Fruit fly (Drosophila melanogaster) Kc167 (cell line): ENCODE data around the gene CG14073.

ENCODE experiments used
- Myc ChIP-seq: fragments of >200 bp; optimal IDR thresholded peaks from 2 replicates; lab custom pipeline; 2017; ENCODE audit warnings: missing external identifiers
- Sin3A ChIP-seq: fragments of >200 bp; optimal IDR thresholded peaks from 2 replicates; lab custom pipeline; 2018; ENCODE audit warnings: missing external identifiers
- h ChIP-seq: fragments of >200 bp; optimal IDR thresholded peaks from 3 replicates; lab custom pipeline; 2018; ENCODE audit warnings: missing external identifiers
- insv ChIP-seq: fragments of >200 bp; optimal IDR thresholded peaks from 3 replicates; lab custom pipeline; 2018; ENCODE audit warnings: missing external identifiers
- psq ChIP-seq: fragments of >200 bp; optimal IDR thresholded peaks from 2 replicates; lab custom pipeline; 2017; ENCODE audit warnings: missing external identifiers
- ttk ChIP-seq: sonication (Bioruptor generic); optimal IDR thresholded peaks from 2 replicates; lab custom pipeline; 2017; ENCODE audit warnings: missing external identifiers

CG14073 gene

DNA sequence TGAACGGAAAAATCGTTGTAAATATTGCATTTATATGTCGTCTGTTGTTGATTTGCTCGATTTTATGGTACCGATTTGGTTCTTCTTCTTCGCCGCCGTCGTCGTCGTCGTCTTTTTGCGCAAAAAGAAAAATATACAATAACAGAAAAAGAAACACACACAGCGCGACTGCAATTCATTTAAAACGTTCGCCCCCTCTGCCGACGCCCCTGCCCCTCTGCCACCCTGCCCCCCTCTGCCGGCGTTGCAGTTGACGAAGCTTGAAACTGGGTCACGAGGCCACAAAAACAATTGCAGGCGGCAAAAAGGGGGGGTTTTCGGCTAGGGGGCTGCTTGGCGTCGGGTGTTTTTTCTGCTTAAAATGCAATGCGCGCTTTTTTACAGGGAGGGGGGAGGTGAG lies 36.9 kb downstream of the CG14073 start:
- TF ChIP-seq h, result no peak
- no peak for TF ChIP-seq Myc
- no peak for TF ChIP-seq Sin3A (lab: Kevin White, UChicago)
- TF ChIP-seq insv (lab: Kevin White, UChicago), result no peak
- no peak for TF ChIP-seq psq
- no peak for TF ChIP-seq ttk (lab: Kevin White, UChicago)

DNA sequence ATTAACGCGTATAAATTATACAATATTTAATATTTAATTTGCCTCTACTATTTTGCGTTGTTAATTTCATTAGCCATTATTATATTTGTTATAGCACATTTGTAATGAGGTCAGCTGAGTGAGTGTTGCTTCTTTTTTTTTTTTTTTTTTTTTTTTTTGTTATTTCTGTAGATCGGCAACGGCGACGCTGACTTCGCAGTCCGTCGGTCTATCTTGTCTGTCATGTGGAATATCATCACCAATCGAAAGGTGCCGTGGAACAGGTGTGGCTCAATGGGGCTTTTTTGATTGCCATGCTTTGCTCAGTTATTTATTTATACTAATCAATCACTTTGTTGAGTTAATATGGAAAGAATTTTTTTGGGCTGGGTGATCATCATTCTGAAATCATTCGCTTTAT lies 37.8 kb downstream of the CG14073 start:
- TF ChIP-seq insv (lab: Kevin White, UChicago), result no peak
- no peak for TF ChIP-seq Sin3A (lab: Kevin White, UChicago)
- no peak for TF ChIP-seq psq
- TF ChIP-seq h, result no peak
- TF ChIP-seq Myc, result no peak
- no peak for TF ChIP-seq ttk (lab: Kevin White, UChicago)

DNA sequence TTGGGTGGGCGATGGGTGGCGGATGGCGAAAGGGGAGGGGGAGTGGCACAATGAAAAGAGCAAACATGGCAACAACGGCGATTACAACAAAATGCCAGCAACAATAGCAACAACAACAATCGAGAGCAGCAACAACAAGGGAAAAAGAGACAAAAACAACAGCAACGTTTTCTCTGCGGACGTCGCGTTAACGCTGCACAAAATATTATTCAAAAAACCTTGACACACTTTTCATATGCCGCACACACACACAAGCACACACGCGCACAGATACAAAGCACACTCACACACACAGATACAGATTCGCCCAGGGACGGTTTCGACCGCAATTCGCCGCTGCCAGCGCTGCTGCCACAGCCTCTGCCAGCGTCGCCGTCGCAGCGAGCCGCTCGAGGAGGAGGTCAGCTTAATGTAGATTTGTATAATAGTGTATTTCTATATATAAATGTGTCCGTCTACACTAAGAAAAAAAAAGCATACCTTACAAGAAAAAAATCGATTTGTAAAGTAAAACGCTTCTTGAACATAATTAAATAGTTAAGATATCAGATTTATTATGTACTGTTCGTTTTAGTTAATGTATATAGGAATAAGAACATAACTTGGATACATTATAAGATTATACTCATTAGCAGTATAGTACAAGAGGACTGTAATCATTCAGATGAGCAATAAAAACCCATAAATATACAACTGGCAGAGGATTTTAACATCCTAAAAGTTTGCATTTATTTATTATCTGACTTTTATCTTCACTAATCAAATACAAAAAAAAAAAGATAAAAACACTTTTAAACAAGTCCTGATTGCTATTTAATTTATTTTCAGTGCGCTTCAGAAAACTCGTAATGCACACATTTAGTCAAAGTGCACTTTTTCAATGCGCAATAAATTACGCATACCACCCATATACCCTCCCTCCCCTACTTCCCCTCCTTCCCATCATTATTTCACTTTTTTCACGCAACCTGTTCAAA lies 38.5 kb downstream of the CG14073 start:
- TF ChIP-seq h (no peak), Sin3A (lab: Kevin White, UChicago) (no peak), ttk (lab: Kevin White, UChicago) (no peak), Myc (no peak), insv (lab: Kevin White, UChicago) (no peak), psq (no peak)

DNA sequence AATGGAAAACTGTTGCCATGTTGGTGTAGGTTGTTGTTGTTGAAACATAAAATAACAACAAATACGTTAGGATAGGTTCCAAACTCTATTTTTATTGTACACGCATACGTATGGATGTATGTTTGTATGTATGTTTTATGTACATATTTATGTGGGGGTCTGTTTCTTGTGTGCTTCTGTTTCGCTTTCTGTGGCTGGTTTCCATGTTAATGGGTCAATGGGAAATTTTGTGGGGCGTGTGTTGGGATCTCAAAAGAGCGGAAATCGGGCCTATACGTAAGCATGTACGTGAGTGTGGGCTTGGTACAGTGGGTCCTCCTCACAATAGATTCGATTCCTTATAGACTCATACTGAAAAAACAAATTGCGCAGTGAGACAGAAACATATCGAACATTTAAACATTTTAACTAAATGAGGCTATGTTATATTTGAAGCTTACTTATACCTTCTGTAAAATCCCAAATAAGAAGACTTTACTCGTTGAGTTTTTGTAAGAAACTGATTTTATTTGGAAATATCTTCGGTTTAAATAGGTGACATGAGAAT lies 48.4 kb downstream of the CG14073 start:
- TF ChIP-seq Myc (no peak), Sin3A (lab: Kevin White, UChicago) (no peak), h (no peak), psq (no peak), ttk (lab: Kevin White, UChicago) (no peak), insv (lab: Kevin White, UChicago) (no peak)

DNA sequence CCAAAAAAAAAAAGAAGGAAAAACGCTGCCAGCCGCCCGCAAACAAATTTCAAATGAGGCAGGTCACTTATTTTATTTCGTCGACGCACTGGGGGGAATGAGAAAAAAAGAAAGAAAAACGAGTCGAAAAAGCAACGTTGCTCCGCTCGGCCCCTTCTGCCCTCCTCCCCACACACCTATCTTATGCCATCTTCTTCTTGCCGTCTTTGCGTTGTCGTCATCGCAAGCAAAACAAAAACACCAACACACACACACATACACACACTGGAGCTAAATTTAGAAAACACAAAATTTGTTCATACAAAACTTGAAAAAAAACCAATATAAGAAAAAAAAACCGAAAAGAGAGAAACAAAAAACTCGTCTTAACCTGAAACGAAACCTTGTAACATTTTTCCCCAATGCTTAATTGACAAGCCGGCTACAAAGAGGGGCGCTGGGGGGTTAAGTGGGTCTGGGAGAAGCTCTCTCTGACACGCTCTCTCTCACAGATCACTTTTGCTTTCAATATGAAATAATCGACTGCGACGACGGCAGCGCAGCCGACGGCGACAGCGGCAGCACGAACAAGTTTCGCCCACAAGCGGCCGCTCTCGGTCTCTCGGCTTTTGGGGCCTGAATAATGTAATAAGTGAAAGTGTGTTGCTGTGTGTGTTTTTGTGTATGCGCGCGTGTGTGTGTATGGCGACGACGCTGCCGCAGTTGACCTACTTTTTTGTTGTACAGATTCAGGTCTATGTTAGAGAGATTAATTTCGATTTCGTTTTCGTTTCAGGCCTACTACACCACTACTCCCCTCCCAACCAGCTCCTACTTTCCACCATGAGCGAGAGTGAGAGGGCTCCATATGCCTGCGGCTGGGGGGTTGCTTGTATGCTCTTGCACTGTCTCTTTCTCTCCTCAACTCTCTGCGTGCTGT lies 49.1 kb downstream of the CG14073 start:
- TF ChIP-seq Sin3A (lab: Kevin White, UChicago) (no peak), psq (no peak), Myc (no peak), ttk (lab: Kevin White, UChicago) (no peak), h (no peak), insv (lab: Kevin White, UChicago) (no peak)

DNA sequence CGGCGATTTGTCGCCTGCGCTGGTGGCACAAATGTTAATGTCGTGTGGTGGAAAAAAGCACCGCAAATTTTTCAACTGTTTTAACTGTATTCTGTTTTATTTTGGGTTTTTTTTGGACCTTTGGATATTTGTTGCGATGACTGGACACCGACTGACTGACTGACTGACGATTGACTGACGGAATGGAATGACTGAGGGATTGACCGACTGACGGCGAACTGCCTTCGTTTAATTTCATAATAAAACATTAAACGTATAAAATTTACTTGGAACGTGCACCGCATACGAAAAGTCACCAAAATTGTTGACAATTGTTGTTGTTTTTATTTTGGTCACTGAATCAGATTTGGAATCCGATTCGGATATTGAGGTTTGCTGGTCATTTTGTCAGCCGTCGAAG lies 50.7 kb downstream of the CG14073 start:
- no peak for TF ChIP-seq insv (lab: Kevin White, UChicago)
- TF ChIP-seq psq, result no peak
- no peak for TF ChIP-seq Myc
- TF ChIP-seq h, result no peak
- TF ChIP-seq ttk (lab: Kevin White, UChicago), result no peak
- TF ChIP-seq Sin3A (lab: Kevin White, UChicago), result no peak

DNA sequence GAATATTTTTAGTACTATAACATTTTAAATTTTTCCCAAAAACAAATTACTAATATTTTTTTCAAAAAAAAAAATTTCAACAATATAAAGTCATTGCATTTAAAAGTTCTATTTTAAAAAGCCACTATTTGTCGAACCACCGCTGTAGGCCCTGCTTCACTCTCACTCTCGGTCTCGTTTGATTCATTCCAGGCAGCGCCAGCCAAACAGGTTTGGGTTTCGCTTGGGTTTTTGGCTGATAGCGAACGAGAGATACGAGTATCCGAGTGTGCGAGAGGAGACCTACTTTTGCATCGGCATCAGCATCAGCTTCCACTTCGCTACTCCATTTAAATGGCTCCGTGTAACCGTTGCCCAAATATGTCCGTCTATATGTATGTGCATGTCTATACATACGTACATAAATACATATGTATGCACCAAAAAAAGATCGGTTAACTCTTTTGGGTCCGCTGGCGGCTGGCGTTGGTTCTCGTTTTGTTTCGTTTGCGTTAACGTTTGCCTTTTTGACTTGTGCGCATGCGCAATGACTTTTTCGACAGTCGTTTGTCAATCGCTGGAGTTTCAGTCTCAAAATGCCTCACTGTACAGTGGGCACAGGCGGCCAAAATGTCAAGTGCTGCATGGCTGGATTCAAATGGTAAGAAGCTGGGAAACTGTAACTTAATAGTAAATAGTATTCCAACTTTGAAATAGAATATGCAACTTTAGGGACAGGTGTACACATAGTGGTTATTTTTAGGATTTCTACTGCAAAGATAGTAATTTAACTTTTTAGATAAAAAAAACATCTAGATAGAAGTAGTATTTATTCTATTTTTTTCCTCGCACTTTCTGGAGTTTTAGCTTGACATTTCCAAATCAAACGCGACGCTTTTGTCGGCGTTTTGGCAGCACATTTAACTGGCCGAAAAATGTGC lies 51.4 kb downstream of the CG14073 start:
- TF ChIP-seq psq (no peak), Sin3A (lab: Kevin White, UChicago) (no peak), Myc (no peak)

DNA sequence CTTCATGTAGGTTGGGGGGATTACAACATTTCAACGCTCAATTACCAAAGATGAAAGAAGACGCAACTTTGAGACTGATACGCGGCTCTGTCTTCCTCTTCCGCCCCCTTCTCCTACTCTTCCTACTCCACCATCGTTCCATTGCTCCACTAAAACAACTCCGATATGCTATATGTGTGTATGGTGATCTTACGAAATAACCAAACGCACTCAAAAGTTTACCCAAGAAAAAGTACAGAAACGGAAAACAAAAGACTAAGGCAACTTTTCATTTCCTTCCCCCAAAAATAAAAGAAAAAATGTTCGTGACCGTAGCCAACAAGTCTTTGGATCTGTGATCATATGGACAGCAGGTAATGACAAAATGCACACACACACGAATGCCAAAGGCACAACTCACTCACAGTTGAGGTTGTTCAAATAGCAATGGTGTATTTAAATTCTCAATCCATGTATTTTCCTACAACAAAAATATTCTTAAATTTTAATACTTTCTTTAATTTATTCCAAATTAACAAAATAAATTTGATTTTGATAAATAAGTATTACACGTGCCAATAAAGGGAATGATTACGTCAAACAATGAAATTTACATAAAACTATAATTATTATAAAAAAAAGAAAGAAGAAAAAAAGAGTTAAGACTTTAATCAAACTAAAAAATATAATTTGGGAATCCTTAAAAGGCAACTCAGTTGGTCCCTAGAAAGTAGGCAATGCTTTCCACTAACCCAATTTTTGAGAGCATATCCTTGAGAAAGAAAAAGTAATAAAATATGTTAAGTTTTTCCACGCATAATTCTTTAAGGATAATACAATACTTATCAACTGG lies 52.3 kb downstream of the CG14073 start:
- no peak for TF ChIP-seq Myc
- TF ChIP-seq insv (lab: Kevin White, UChicago), result no peak
- TF ChIP-seq psq, result no peak
- no peak for TF ChIP-seq ttk (lab: Kevin White, UChicago)
- TF ChIP-seq h, result no peak
- no peak for TF ChIP-seq Sin3A (lab: Kevin White, UChicago)

DNA sequence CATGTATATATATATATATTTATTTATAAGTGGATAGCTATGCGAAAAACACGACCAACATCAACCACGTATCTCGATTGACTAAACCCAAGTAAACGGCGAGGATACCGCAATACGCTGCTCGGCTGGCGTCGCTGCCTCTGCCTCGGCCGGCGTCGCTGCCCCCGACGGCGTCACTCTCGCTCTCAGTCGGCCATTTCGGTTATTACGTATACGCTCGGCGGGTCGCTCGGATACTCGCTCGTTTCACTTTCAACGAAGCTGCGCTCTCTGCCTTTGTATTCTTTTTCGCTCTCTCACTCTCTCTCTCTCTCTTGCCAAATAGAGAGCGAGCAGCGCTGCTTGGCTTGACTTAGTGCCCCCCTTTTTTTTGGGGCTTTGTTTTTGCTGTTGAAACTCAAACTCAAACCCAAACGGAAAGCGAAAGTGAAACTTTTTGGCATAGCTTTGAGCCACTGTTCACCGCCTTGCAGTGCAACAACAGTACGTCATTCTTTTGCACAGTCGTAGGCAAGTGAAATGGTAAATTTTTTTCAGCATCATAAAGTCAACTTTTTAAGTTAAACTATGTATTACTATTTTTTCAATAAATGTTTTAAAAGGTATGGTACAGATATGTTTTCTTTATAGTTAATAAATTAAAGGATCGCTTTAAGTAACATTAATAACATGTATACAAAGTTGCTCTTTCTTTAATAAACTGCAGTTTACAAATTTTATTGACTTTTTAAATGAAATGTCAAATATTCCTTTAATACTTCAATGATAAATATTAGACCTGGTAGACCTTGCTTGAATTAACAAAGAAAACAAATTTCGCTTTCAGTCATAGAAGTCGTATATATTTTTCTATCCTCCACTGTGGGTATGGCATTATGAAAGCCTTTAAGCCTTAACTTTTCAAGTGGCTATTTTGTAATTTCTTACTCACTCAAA lies 54.5 kb downstream of the CG14073 start:
- TF ChIP-seq Sin3A (lab: Kevin White, UChicago) (no peak), ttk (lab: Kevin White, UChicago) (no peak), insv (lab: Kevin White, UChicago) (no peak), psq (no peak), Myc (no peak), h (no peak)
